Worm (Caenorhabditis elegans) whole organism, L4 larva: ENCODE results near the gene srh-92.

Experiments
- F44E2.7 ChIP-seq: fragments of 200-800 bp; sonication (Bioruptor generic); IDR thresholded peaks from 2 replicates; pipeline ENCODE4 v2.1.2; 2022; ENCODE audit warnings: missing genetic modification characterization, missing compliant biosample characterization
- aha-1 ChIP-seq: fragments of 150-350 bp; peaks from one replicate; lab custom pipeline; 2014; ENCODE audit warnings: missing biosample characterization, missing genetic modification characterization
- daf-16 ChIP-seq, 3 experiments: sonication (generic microtip); optimal IDR thresholded peaks; 2 replicates each; lab custom pipeline; 2016 to 2017; ENCODE audit warnings: missing genetic modification characterization in 3 of 3, missing genetic modification reagents in 3 of 3, mild to moderate bottlenecking in 2 of 3, missing compliant biosample characterization in 2 of 3, missing biosample characterization in 1 of 3, moderate library complexity in 1 of 3
- egl-27 ChIP-seq: sonication (generic microtip); optimal IDR thresholded peaks from 3 replicates; lab custom pipeline; 2017; ENCODE audit warnings: missing biosample characterization, missing genetic modification reagents, missing genetic modification characterization
- hlh-11 ChIP-seq: fragments of 200-800 bp; sonication (Bioruptor generic); optimal IDR thresholded peaks from 2 replicates; lab custom pipeline; 2018; ENCODE audit warnings: mild to moderate bottlenecking, missing genetic modification characterization, missing compliant biosample characterization
- hlh-30 ChIP-seq: sonication (generic microtip); optimal IDR thresholded peaks from 2 replicates; lab custom pipeline; 2017; ENCODE audit warnings: antibody characterized with exemption, mild to moderate bottlenecking, missing genetic modification characterization, missing compliant biosample characterization; ENCODE audit not compliant: insufficient read depth
- lsy-2 ChIP-seq, 2 experiments: fragments of 150-350 bp in 1 of 2; sonication (generic microtip) in 1 of 2; optimal IDR thresholded peaks; 2 replicates each; lab custom pipeline; 2014 to 2017; ENCODE audit warnings: missing biosample characterization in 2 of 2, missing genetic modification characterization in 2 of 2
- mdl-1 ChIP-seq, 2 experiments: fragments of 150-350 bp in 1 of 2; sonication (generic microtip) in 1 of 2; optimal IDR thresholded peaks; 2 replicates each; lab custom pipeline; 2014 to 2017; ENCODE audit warnings: missing biosample characterization in 2 of 2, missing genetic modification characterization in 2 of 2
- nhr-6 ChIP-seq: fragments of 150-350 bp; optimal IDR thresholded peaks from 2 replicates; lab custom pipeline; 2014; ENCODE audit warnings: missing biosample characterization, missing genetic modification characterization
- snpc-4 ChIP-seq: fragments of 150-350 bp; optimal IDR thresholded peaks from 2 replicates; lab custom pipeline; 2014; ENCODE audit warnings: missing biosample characterization, missing genetic modification characterization
- unc-62 ChIP-seq, 3 experiments: fragments of 150-350 bp in 1 of 3; sonication (generic microtip); optimal IDR thresholded peaks in 2 of 3; peaks in 1 of 3; 1 replicate in 1 of 3; 2 replicates in 2 of 3; lab custom pipeline; 2014 to 2017; ENCODE audit warnings: missing biosample characterization in 3 of 3, missing genetic modification characterization in 3 of 3, missing genetic modification reagents in 3 of 3, missing genotype in 1 of 3
- ztf-11 ChIP-seq: fragments of 150-350 bp; optimal IDR thresholded peaks from 2 replicates; lab custom pipeline; 2014; ENCODE audit warnings: missing biosample characterization, missing genetic modification characterization

- TF ChIP-seq ztf-11 (no peak), unc-62 (GFP tag; optimal IDR thresholded peaks at IDR 0.05 in 1 of 2; lab: Kevin White, UChicago) (no peak), unc-62 (tag; optimal IDR thresholded peaks at IDR 0.05; lab: Kevin White, UChicago) (no peak), daf-16 (GFP tag; optimal IDR thresholded peaks at IDR 0.05; lab: Kevin White, UChicago) (no peak), daf-16 (tag; optimal IDR thresholded peaks at IDR 0.05; lab: Kevin White, UChicago) (no peak), nhr-6 (tag; lab: Kevin White, UChicago) (no peak), F44E2.7 (no peak), lsy-2 (tag; optimal IDR thresholded peaks at IDR 0.05; lab: Kevin White, UChicago) (no peak), mdl-1 (tag; optimal IDR thresholded peaks at IDR 0.05; lab: Kevin White, UChicago) (no peak), egl-27 (tag; lab: Kevin White, UChicago) (no peak), aha-1 (no peak), hlh-30 (no peak), hlh-11 (tag; lab: Kevin White, UChicago) (no peak), snpc-4 (tag; lab: Kevin White, UChicago) (no peak)
These were observed at the start of gene srh-92 for ce11 chrV:7460898-7461297.
